Fruit fly (Drosophila melanogaster) whole organism, pupa: ENCODE data around the gene CG11889.

Experiments used
- CG10348 ChIP-seq: fragments of 200-800 bp; sonication (Bioruptor generic); IDR thresholded peaks from 2 replicates; pipeline ENCODE4 v1.3.6; 2022; ENCODE audit warnings: missing biosample characterization, missing genetic modification characterization
- CG12605 ChIP-seq: fragments of 200-800 bp; sonication (Bioruptor generic); IDR thresholded peaks from 2 replicates; pipeline ENCODE4 v1.3.6; 2022; ENCODE audit warnings: missing biosample characterization, missing genetic modification characterization
- CG13204 ChIP-seq: fragments of 200-800 bp; sonication (Bioruptor generic); optimal IDR thresholded peaks from 2 replicates; lab custom pipeline; 2018; ENCODE audit warnings: missing biosample characterization, mild to moderate bottlenecking, missing genetic modification characterization, moderate library complexity
- CG14655 ChIP-seq: fragments of 200-800 bp; sonication (Bioruptor generic); optimal IDR thresholded peaks from 3 replicates; lab custom pipeline; 2017; ENCODE audit warnings: mild to moderate bottlenecking, missing biosample characterization, missing genetic modification reagents, missing genetic modification characterization
- CG15710 ChIP-seq: fragments of 200-800 bp; sonication (Bioruptor generic); optimal IDR thresholded peaks from 2 replicates; lab custom pipeline; 2018; ENCODE audit warnings: missing biosample characterization, mild to moderate bottlenecking, missing genetic modification characterization, moderate library complexity
- CG17806 ChIP-seq: fragments of 200-800 bp; sonication (Bioruptor generic); optimal IDR thresholded peaks from 2 replicates; lab custom pipeline; 2018; ENCODE audit warnings: missing biosample characterization, mild to moderate bottlenecking, missing genetic modification characterization, moderate library complexity
- CG32121 ChIP-seq: fragments of 200-800 bp; sonication (Bioruptor generic); IDR thresholded peaks from 2 replicates; pipeline ENCODE4 v1.3.6; 2022; ENCODE audit warnings: missing biosample characterization, missing genetic modification characterization
- CG34367 ChIP-seq: fragments of 200-800 bp; sonication (Bioruptor generic); optimal IDR thresholded peaks from 2 replicates; lab custom pipeline; 2018; ENCODE audit warnings: missing biosample characterization, mild to moderate bottlenecking, missing genetic modification characterization
- CG4496 ChIP-seq: fragments of 200-800 bp; sonication (Bioruptor generic); IDR thresholded peaks from 3 replicates; pipeline ENCODE4 v1.3.6; 2022; ENCODE audit warnings: missing biosample characterization, missing genetic modification characterization
- CG8159 ChIP-seq: fragments of 200-800 bp; sonication (Bioruptor generic); optimal IDR thresholded peaks from 3 replicates; lab custom pipeline; 2018; ENCODE audit warnings: missing biosample characterization, mild to moderate bottlenecking, missing genetic modification characterization, moderate library complexity
- CG8301 ChIP-seq: fragments of 200-800 bp; sonication (Bioruptor generic); optimal IDR thresholded peaks from 2 replicates; lab custom pipeline; 2018; ENCODE audit warnings: missing biosample characterization, mild to moderate bottlenecking, missing genetic modification characterization
- CG9948 ChIP-seq: fragments of 200-800 bp; sonication (Bioruptor generic); optimal IDR thresholded peaks from 2 replicates; lab custom pipeline; 2018; ENCODE audit warnings: missing biosample characterization, mild to moderate bottlenecking, missing genetic modification characterization, moderate library complexity
- D1 ChIP-seq: fragments of 200-800 bp; sonication (Bioruptor generic); optimal IDR thresholded peaks from 2 replicates; lab custom pipeline; 2018; ENCODE audit warnings: missing biosample characterization, mild to moderate bottlenecking, missing genetic modification characterization, moderate library complexity
- EcR ChIP-seq: fragments of 200-800 bp; sonication (Bioruptor generic); optimal IDR thresholded peaks from 3 replicates; lab custom pipeline; 2019; ENCODE audit warnings: missing biosample characterization, missing genetic modification characterization, mild to moderate bottlenecking, moderate library complexity, missing genetic modification reagents
- Ets98B ChIP-seq: fragments of 200-800 bp; sonication (Bioruptor generic); IDR thresholded peaks from 2 replicates; pipeline ENCODE4 v1.3.6; 2022; ENCODE audit warnings: missing biosample characterization, missing genetic modification characterization
- Pif1A ChIP-seq: fragments of 200-800 bp; sonication (Bioruptor generic); optimal IDR thresholded peaks from 3 replicates; lab custom pipeline; 2016; ENCODE audit warnings: missing biosample characterization, missing genetic modification characterization
- Pif1B ChIP-seq: fragments of 200-800 bp; sonication (Bioruptor generic); optimal IDR thresholded peaks from 3 replicates; lab custom pipeline; 2016; ENCODE audit warnings: missing biosample characterization, missing genetic modification characterization
- Snoo ChIP-seq: fragments of 200-800 bp; sonication (Bioruptor generic); optimal IDR thresholded peaks from 3 replicates; lab custom pipeline; 2017; ENCODE audit warnings: missing biosample characterization, mild to moderate bottlenecking, missing genetic modification characterization, inconsistent platforms
- fd96Ca ChIP-seq: fragments of 200-800 bp; sonication (Bioruptor generic); IDR thresholded peaks from 3 replicates; pipeline ENCODE4 v1.3.6; 2022; ENCODE audit warnings: missing biosample characterization, missing genetic modification characterization
- gl ChIP-seq: fragments of 200-800 bp; sonication (Bioruptor generic); optimal IDR thresholded peaks from 2 replicates; lab custom pipeline; 2018; ENCODE audit warnings: missing biosample characterization, mild to moderate bottlenecking, missing genetic modification characterization
- rn ChIP-seq: fragments of 200-800 bp; sonication (Bioruptor generic); IDR thresholded peaks from 2 replicates; pipeline ENCODE4 v1.3.6; 2022; ENCODE audit warnings: missing biosample characterization, missing genetic modification characterization

CG11889 gene

DNA sequence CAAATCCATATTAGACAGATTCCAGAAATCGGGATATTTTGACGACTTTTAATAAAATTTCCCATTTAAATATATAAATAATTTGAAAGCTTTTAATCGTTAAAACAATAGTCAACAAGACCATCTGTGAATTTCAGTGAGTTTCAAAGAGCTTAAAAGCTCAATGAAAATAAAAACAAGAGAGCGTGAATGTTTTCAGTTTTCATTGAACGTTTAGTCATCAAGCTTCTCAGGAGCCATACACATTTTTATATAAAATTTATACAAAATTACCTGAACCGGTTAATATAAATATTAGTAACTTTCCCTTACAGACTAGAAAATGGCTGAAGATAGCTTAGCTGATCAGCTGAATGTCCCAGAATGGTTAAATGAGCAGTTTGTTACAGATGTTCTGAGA is 32.2 kb downstream of the CG11889 start, which contains the start of gene CG31370:
CG31370 (plus strand) TSS at position 226 of the 400 bp plus-strand sequence.
- TF ChIP-seq CG10348 (GFP tag; lab: Robert Waterston, UW) (no peak), Pif1B (no peak), CG9948 (tag; lab: Kevin White, UChicago) (no peak), CG14655 (no peak), CG13204 (no peak), rn (GFP tag; lab: Robert Waterston, UW) (no peak), gl (tag; lab: Kevin White, UChicago) (no peak), Ets98B (GFP tag; lab: Robert Waterston, UW) (no peak), D1 (tag; lab: Kevin White, UChicago) (no peak), CG34367 (tag; lab: Kevin White, UChicago) (no peak), CG15710 (tag; lab: Kevin White, UChicago) (no peak), CG4496 (GFP tag; lab: Robert Waterston, UW) (no peak), EcR (GFP tag; lab: Kevin White, UChicago) (no peak), CG32121 (no peak), CG17806 (tag; lab: Kevin White, UChicago) (no peak), Snoo (tag; lab: Kevin White, UChicago) (no peak), CG12605 (GFP tag; lab: Robert Waterston, UW) (no peak)

DNA sequence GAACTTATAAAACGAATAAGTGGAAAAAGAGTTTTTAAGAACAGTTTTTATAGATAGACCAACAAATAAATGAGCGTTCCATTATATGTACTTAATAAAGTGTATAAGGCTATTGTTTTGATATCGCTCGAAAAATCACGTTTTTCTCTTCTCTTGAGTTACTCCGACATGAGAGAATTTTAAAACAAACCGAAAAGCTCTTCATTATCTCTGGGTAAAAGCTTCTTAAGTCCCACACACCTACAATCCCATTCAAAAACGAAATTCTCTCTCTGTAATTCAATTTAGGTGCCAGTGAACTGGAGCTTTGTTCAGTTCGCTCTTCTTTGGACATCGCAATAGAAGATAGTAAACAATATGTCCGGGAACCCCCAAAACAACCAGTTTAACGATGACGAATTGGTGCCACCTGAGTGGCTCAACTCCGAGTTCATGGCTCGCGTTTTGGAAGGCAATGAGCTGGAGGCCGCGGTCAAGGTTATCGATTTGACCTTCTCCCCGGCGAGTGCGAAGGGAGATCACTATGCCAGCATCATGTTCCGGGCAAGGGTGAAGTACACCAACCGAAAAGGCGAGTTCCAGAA is 33.9 kb downstream of the CG11889 start, which contains the start of gene CG31436:
CG31436 (plus strand) TSS at position 281 of the 584 bp plus-strand sequence.
- no peak for TF ChIP-seq Snoo (tag; lab: Kevin White, UChicago)
- TF ChIP-seq CG10348 (GFP tag; lab: Robert Waterston, UW), result no peak
- no peak for TF ChIP-seq CG32121
- TF ChIP-seq EcR (GFP tag; lab: Kevin White, UChicago), result peak; percentile 74

DNA sequence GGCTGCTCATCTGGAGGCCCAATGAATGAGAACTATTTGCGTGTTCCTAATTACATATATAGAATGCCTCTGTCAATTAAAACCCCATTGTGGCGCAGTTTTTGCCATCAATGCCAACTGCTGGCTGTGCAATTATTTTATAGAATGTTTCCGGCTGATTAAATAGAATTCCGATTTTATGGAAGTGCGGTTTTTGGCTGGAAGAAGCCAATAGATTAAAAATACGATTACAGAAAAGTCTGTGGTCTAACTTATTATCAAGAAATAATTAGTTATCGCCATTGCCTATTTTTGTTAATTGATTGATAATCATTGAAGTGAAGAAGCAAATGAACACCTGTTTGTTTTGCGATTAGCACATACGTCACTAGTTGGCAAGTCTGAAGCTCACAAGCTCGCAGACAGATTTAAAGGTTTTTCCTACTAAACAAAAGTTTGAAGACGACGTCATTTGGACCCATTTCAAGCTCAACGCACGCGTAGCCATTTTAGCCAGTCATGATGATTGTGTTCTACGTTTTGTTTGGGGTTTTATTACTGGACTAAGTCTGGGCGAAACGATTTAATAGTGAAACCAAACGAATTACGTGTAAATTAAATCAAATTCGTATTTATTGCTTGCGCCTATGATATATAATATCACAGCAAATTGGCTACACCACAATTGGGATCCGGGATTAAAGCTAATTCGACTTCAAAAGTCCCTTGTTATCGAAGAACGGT is 36.0 kb downstream of the CG11889 start:
- TF ChIP-seq CG10348 (GFP tag; lab: Robert Waterston, UW) (no peak), fd96Ca (GFP tag; lab: Robert Waterston, UW) (no peak), rn (GFP tag; lab: Robert Waterston, UW) (no peak), Snoo (tag; lab: Kevin White, UChicago) (no peak), CG32121 (no peak)

DNA sequence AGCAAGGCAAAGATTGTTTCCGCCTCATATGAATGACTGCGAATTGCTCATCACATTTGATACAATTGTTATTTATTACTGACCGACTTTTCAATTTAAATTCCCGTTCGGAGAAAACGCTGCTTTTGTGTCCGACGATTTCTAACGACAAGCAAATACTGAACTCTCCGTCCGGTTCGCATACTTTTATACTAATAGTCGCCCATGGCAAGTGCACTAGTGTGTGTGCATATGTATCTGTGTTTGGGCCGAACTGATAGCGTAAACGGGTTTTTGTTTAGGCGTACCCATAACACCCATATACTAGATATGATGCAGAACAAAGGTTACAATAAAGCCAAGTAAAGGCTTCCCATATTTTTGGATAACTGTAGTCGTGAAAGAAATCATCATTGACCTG is 38.2 kb downstream of the CG11889 start, which contains the start of gene CG10550:
CG10550 (minus strand) TSS at position 164 of the 400 bp plus-strand sequence.
- TF ChIP-seq CG9948 (tag; lab: Kevin White, UChicago), result no peak
- TF ChIP-seq CG17806 (tag; lab: Kevin White, UChicago), result no peak
- no peak for TF ChIP-seq CG15710 (tag; lab: Kevin White, UChicago)
- TF ChIP-seq CG12605 (GFP tag; lab: Robert Waterston, UW), result no peak
- no peak for TF ChIP-seq CG8301 (tag; lab: Kevin White, UChicago)
- no peak for TF ChIP-seq fd96Ca (GFP tag; lab: Robert Waterston, UW)
- TF ChIP-seq gl (tag; lab: Kevin White, UChicago), result no peak
- TF ChIP-seq CG10348 (GFP tag; lab: Robert Waterston, UW), result no peak
- TF ChIP-seq D1 (tag; lab: Kevin White, UChicago), result no peak
- TF ChIP-seq rn (GFP tag; lab: Robert Waterston, UW), result no peak
- TF ChIP-seq CG13204, result no peak
- TF ChIP-seq Pif1B, result no peak
- no peak for TF ChIP-seq CG32121

DNA sequence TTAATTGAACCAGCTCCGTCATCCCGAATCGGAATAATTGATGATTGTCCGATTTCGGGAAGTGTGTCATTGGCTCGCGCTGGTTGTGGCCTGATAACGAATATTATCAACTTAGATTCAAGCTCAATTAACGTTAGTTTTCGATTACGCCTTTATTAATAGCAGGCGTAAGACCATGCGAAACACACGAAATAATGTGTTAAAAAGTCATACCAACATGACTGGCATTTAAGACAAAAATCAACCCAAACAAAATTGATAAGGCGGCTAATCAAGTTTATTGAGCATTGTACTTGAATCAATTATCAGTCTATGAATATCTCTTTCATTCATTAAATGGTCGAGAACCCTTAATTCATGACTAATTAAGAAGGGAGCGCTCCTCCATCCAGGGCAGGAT is 39.2 kb downstream of the CG11889 start:
- TF ChIP-seq CG12605 (GFP tag; lab: Robert Waterston, UW) (no peak), CG10348 (GFP tag; lab: Robert Waterston, UW) (no peak), rn (GFP tag; lab: Robert Waterston, UW) (no peak), Pif1A (GFP tag; lab: Kevin White, UChicago) (no peak), CG8159 (tag; lab: Kevin White, UChicago) (no peak), CG32121 (no peak), CG17806 (tag; lab: Kevin White, UChicago) (no peak), EcR (GFP tag; lab: Kevin White, UChicago) (no peak), Ets98B (GFP tag; lab: Robert Waterston, UW) (no peak), gl (tag; lab: Kevin White, UChicago) (no peak), CG4496 (GFP tag; lab: Robert Waterston, UW) (no peak), CG34367 (tag; lab: Kevin White, UChicago) (no peak), fd96Ca (GFP tag; lab: Robert Waterston, UW) (no peak)

DNA sequence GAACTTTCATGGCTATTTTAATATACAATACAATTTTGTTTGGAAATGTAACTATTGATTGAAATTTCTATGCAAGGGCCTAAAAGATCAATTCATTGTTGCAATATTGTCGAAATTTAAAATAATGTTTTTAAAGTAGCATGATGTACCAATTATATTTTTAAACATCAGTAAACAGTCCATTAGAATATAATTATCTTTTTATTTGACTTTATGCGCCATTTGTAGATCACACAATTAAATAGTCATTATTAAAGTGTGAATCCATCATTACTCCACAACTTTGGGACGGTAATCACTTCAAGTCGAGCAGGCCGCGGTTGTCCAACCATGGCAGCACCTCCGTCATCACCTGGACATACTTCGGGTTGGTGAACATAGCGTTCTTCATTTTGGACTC is 40.8 kb downstream of the CG11889 start, which contains the start of gene CG31099:
CG31099 (minus strand) TSS at position 101 of the 400 bp plus-strand sequence.
- TF ChIP-seq CG8301 (tag; lab: Kevin White, UChicago), result no peak
- no peak for TF ChIP-seq fd96Ca (GFP tag; lab: Robert Waterston, UW)
- TF ChIP-seq CG12605 (GFP tag; lab: Robert Waterston, UW), result no peak
- no peak for TF ChIP-seq CG9948 (tag; lab: Kevin White, UChicago)
- no peak for TF ChIP-seq CG17806 (tag; lab: Kevin White, UChicago)
- no peak for TF ChIP-seq gl (tag; lab: Kevin White, UChicago)
- TF ChIP-seq D1 (tag; lab: Kevin White, UChicago), result no peak
- TF ChIP-seq Ets98B (GFP tag; lab: Robert Waterston, UW), result no peak
- no peak for TF ChIP-seq rn (GFP tag; lab: Robert Waterston, UW)
- TF ChIP-seq CG14655, result no peak
- no peak for TF ChIP-seq CG34367 (tag; lab: Kevin White, UChicago)
- no peak for TF ChIP-seq Pif1B
- TF ChIP-seq Pif1A (GFP tag; lab: Kevin White, UChicago), result no peak
- TF ChIP-seq CG15710 (tag; lab: Kevin White, UChicago), result no peak
- no peak for TF ChIP-seq CG32121
- no peak for TF ChIP-seq CG13204
- TF ChIP-seq CG10348 (GFP tag; lab: Robert Waterston, UW), result no peak
